Worm (Caenorhabditis elegans): ENCODE data around the gene shc-3.

The shc-3 gene

DNA sequence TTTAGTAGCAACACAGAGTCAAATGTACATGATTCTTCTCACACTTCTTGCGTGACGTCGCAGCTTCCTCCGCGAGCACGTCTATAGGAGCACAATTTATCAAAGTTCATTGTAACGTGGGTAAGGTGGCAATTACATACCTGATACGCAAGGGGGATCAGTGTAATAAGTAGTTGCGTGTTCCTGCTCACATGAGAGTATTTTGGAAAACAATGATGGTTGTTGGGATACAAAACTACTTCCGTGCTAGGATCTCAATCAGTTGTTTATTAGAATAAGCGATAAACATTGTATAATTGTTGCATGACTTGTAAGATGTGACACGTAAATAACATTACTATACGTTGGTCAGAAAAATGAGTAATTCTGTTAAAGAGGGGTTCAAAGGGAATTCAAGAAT lies 4.3 kb upstream of the shc-3 start:
- TF ChIP-seq unc-62 (GFP tag; optimal IDR thresholded peaks at IDR 0.05), result no peak

DNA sequence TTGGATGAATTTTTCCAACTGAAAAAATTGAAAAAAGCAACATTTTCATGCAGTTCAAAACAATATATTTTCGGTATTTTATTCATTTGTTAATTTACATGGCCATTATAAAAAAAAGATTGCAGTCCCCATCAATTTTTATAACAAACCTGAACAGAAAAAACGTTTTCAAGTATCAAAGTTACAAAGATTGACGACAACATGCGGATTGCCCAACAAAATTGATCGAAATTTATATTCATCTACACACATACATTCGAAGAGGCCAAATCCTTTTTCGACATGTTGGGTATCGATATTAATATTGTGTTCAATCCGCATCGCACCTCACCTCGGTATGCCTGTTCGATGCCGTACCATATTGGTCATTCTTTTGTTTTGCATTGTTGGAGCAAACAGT lies 3.5 kb upstream of the shc-3 start, which contains the start of gene K11E4.1:
Gene K11E4.1 (plus strand): TSS at position 301 of the 400 bp plus-strand sequence.
- no peak for TF ChIP-seq unc-62 (GFP tag; optimal IDR thresholded peaks at IDR 0.05)

DNA sequence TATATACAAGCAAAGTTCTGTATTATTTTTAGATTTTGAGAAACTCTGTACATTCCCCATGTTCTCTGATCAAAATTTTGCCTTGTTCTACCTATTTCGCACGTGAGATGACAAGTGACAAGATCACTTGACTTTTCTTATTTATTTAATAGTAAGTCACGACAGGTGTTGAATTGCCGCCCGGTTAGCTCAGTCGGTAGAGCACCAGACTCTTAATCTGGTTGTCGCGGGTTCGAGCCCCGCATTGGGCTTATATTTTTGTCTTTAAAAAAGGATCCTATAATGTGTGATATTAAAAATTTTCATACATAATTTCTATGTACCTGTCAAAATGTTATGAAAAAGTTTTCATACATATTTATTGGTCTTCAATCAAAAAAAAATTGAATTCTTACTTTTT lies 2.6 kb upstream of the shc-3 start:
- TF ChIP-seq unc-62 (GFP tag; optimal IDR thresholded peaks at IDR 0.05), result no peak

DNA sequence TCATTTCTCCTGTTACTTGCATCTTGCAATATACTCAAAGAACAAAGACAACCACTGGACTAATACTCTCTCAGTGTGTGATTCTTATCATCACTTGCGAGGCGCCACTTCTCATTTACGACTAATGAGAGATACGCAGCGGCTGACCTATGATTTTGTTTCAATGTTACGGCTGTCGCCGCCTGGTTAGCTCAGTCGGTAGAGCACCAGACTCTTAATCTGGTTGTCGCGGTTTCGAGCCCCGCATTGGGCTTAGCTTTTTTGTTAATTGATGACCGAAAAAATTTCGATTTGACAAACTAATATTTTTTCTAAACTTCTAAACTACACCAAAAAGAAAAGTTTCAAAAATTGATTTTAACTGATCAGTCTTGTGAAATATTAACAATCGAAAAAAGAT lies 1.0 kb upstream of the shc-3 start:
- TF ChIP-seq unc-62 (GFP tag; optimal IDR thresholded peaks at IDR 0.05), result no peak

DNA sequence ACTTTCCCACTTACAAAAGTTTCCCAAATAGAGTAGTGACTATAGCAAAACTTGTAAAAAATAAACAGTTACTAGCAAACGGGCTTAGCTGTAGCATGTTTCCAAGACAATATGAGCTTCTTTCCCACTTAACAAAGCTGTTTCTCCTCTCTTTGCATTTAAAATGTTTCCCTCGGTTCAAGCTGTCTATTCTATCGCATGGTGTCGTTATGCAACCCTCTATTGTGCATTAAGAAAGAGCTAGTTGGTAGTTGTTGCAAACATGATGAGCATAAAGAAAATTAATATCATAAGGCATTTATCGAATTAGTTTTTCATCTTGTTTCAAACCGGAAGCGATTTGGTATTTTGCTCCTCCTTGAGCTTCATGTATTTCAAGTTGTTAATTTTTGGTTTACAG lies 5.5 kb downstream of the shc-3 start, which contains the start of gene poml-1:
Gene poml-1 (minus strand): TSS at position 101 of the 400 bp plus-strand sequence.
- TF ChIP-seq unc-62 (GFP tag; optimal IDR thresholded peaks at IDR 0.05), result no peak

DNA sequence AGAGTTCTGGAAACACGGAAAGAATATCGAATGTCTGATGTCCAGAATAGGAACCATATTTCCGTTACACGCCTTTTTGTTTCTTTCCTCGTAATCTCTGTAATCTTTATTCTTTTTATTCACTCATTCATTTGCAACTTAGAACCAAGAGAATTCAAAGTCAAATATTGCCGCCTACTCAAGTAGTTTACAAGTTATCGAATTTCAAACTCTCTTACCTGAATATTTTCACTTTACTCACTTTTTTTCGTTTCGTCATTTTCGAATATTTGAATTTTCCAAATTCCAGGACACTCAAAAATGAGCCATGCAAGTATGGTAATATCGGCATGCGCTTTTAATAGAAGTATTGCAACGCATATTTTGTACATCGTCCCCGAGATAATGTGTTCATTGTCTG lies 7.0 kb downstream of the shc-3 start, which contains the start of gene K11E4.6:
Gene K11E4.6 (plus strand): TSS at position 301 of the 400 bp plus-strand sequence.
- TF ChIP-seq unc-62 (GFP tag; optimal IDR thresholded peaks at IDR 0.05), result no peak

DNA sequence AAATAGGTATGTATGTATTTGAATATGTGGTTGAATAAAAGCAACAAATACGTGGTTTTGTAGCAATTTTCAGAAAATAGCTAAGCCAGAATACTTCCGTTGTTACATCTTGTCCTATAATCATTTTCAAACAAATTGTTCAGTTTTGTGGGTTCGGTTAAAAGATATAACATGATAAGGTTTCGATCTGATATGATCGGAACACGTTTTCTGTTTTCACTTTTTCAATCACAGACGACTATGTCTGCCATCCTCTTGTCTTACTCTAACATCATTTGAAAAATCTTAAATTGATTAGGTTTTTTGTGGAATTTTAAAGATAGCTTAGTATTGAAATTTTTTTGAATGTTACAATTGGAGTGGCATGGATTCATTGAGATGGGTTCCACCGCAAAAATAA lies 8.9 kb downstream of the shc-3 start:
- TF ChIP-seq unc-62 (GFP tag; optimal IDR thresholded peaks at IDR 0.05), result no peak

DNA sequence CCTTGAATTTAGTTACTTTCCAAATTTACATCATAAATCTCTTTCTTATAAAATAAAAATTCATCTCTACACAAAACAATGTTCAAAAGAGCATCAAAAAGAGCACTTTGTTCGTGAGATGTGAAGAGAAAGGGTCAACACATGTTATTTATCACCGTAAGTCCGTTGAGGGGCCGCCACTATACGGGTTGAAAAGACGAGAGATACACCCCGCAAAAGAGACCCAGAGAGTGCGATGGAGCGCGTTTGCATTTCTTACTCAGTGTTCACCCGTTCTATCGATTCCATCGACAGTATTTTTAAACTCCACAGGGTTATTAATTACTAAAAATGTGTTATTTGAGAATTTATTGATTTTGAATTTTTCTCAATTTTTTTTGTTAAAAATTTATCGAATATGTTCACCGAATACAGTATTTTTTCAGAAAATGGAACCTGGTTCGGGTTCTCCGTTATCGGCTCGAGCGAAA lies 9.6 kb downstream of the shc-3 start, which contains the start of gene pix-1:
Gene pix-1 (plus strand): TSS at position 420 of the 470 bp plus-strand sequence.
- TF ChIP-seq unc-62 (GFP tag; optimal IDR thresholded peaks at IDR 0.05), result no peak

DNA sequence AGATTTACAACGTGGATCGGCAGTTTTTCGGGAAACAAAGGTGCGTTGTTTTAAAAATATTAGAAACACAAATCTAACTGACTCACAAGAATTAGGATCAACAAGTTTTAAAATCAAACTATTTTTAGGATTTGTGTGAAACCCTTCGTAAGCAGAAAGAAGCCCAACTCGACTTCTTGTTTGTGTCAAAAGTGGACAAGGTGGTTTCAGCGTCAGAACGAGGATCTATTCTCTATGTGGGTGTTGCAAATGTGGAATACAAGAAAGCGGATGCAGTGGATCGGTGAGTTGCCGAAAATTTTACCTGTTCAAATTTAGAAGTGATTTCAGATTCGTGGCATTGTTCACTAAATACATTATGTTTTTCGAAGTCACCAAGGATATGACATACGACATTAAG lies 11.7 kb downstream of the shc-3 start:
- no peak for TF ChIP-seq unc-62 (GFP tag; optimal IDR thresholded peaks at IDR 0.05)

DNA sequence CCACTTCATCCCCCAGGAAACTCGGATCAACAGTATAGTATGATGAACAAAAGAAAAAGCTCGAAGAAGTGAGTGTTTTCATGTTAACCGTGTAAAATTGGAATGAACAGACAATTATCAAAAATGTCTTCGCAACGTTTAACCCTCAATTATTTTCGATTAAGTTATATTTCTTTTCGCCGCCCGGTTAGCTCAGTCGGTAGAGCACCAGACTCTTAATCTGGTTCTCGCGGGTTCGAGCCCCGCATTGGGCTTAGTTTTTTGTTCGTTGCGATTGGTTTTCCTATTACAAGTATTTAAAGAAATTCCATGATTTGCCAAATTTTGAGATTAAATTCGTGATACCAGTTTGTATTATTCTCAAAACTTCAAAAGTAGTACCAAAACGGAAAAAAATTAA lies 12.4 kb downstream of the shc-3 start:
- TF ChIP-seq unc-62 (GFP tag; optimal IDR thresholded peaks at IDR 0.05), result no peak

DNA sequence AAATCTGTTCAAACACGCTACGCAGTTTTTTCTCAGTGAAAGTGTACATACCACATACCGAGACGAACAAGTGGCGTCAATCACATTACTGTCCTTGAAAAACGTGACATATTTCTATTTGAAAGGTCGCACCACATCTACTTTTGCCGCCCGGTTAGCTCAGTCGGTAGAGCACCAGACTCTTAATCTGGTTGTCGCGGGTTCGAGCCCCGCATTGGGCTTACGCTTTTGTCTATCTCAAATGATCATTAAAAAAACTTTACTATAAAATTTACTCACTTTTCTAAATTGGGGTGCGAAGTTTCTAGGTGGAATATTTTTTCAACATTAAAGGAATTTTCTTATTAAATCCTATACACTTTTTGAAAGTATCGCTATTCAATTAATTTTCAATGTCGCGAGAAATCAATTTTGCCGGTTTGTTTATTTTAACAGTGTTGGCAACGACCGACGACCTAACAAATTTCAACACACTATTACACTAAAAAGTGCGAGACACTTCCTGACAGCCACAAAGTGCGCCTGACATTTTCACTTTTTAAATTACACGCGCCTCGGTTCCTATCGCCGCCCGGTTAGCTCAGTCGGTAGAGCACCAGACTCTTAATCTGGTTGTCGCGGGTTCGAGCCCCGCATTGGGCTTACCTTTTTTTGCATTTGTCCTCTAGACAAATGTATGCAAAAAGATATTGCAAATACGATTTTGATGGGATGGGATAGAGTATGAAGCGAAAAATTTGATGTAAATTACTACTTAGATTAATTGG lies 13.1 kb downstream of the shc-3 start:
- no peak for TF ChIP-seq unc-62 (GFP tag; optimal IDR thresholded peaks at IDR 0.05)

DNA sequence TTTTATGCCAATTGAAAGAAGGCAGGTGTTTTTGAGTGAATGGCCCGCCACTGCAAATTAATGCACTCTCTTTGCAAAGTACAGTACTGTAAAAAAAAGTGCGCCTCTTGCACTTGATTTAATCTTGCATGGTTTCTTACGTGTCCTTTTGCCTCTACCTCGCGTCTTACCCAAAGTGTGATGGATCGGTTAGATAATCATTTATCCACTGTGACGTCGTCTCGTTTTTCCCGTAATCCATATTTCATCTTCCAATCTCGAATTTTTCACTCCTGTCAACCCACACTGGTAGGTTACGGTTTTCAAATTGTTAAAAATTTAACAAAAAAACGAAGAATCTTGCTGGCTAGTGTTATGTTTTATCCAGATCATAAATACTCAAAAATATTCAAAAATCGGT lies 19.3 kb downstream of the shc-3 start:
- TF ChIP-seq unc-62 (GFP tag; optimal IDR thresholded peaks at IDR 0.05), result no peak

DNA sequence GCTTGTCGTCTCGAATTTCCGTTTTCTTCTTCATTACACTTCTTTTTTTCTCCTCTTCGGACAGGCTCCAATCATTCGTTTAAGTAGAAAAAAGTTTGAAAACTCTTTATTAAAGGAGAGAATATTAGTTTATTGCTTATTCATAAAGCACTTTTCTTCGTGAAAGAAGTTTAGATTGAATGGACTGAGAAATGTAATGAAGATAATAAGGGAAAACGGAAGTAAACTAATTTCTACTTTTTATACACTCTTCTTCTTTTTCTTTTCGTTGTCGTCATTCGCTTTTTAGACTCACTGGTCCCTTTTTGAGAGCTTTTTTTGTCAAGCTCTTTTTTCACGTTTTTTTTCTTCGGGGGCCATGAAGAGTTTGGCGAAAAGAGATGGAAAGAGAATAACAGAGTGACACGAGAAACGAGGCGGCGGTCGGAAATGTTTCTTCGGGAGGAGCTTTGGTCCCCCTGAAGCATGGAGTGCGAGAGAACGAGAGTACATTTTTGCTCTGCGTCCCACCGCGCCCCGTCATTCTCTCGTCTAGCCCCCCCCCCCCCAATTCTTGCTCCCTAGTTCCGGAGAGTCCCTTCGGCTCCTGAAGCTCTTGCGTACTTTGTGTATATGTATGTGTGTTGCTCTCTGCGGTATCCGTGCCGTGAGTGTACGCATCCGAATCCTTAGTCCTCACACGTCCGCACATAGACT lies 21.9 kb downstream of the shc-3 start:
- no peak for TF ChIP-seq unc-62 (GFP tag; optimal IDR thresholded peaks at IDR 0.05)

DNA sequence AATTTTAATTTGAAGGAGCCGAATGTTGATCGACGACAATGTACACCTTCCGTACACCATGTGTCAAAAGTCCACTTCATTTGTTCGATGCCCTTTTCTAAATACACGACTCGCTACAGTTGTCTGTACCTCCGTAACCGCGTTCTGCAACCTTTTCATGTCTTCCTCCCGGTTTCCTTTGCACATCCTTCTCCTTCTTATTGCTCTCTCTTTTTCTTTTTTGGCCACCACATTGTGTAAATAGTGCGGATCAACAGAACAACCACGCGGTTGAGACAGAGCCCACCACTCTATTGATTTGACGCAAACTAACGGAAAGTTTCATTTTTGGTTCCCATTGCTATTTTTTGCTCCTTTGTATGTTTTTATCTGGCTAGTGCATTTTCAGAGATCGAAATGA lies 26.0 kb downstream of the shc-3 start:
- no peak for TF ChIP-seq unc-62 (GFP tag; optimal IDR thresholded peaks at IDR 0.05)

DNA sequence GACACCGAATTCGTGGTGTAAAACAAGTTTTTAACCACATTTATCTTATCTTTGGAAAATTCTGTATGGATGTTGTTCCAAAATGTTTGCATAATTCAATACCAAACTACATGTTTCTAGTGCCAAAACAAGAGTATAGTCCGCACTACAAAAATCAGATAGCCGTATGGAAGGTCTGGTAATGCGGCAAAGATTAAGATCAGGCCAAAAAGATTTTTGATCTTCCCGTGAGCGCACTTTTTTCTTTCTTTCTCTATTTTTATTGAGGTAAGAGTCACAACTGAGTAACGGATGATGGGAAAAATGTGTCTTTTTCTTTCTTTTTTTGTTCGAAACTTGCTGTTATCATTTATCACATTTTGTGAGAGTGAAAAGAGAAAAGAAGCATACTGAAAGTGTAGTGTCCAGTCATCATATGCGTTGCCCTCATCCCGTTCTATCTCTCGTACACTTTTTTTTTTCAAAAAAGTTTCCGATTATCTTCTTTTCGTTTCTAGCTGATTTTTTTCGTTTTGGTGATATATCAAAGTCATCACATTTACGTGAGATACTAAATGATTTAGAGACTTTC lies 27.3 kb downstream of the shc-3 start:
- TF ChIP-seq unc-62 (GFP tag; optimal IDR thresholded peaks at IDR 0.05), result no peak

DNA sequence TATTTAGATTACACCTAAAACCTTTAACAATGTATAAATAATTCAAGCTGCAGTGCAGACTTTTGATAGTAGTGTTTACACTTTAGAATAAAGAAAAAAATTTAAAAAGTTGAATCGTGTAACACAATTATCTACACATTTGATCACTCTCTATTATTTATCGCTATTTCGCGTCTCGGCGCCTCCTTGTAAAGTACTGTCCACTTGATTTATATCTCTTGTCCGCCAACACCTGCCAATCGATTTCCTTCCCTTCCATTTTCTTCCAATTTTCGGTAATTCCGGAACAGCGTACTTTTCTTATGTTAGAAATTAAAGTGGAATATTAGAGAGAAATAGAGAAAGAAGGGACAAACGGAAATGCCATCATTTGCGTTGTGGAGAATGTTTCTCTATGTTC lies 28.2 kb downstream of the shc-3 start:
- no peak for TF ChIP-seq unc-62 (GFP tag; optimal IDR thresholded peaks at IDR 0.05)

DNA sequence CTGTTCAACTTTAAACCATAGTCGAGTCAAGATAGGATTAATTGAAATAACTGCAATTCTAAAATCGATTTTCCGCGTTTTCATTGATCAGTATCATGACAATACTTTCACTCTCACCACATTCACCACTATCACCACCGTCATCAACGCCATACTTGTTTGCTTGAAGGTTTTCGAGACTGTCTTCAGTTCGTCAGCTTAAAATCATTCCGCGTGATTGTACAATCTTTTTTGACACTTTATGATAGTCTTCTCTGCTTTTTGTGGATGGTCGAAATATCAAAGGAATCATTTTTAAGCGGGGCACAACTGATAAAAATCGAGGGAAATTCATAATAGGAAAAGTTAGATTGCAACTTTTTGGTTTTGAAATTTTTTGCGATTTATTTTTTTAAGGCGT lies 28.9 kb downstream of the shc-3 start:
- no peak for TF ChIP-seq unc-62 (GFP tag; optimal IDR thresholded peaks at IDR 0.05)
